Worm (Caenorhabditis elegans) whole organism, L1 larva: ENCODE results near the gene Y44A6D.3.

ENCODE experiments used
- C04F5.9 ChIP-seq: sonication (generic microtip); optimal IDR thresholded peaks from 2 replicates; lab custom pipeline; 2016; ENCODE audit warnings: missing genetic modification characterization, missing compliant biosample characterization
- aha-1 ChIP-seq: fragments of 150-350 bp; optimal IDR thresholded peaks from 2 replicates; lab custom pipeline; 2014; ENCODE audit warnings: missing biosample characterization, missing genetic modification characterization
- alr-1 ChIP-seq: fragments of 200-800 bp; sonication (Bioruptor generic); optimal IDR thresholded peaks from 2 replicates; lab custom pipeline; 2018; ENCODE audit warnings: borderline replicate concordance, mild to moderate bottlenecking, missing genetic modification characterization, missing compliant biosample characterization
- aly-2 ChIP-seq: fragments of 150-350 bp; optimal IDR thresholded peaks from 2 replicates; lab custom pipeline; 2014; ENCODE audit warnings: missing biosample characterization, missing genetic modification characterization
- ama-1 ChIP-seq: fragments of 150-350 bp; optimal IDR thresholded peaks from 2 replicates; lab custom pipeline; 2014
- ceh-8 ChIP-seq: fragments of 200-800 bp; sonication (Bioruptor generic); optimal IDR thresholded peaks from 2 replicates; lab custom pipeline; 2018; ENCODE audit warnings: mild to moderate bottlenecking, missing genetic modification characterization, moderate library complexity, missing compliant biosample characterization
- ceh-90 ChIP-seq: sonication (generic microtip); optimal IDR thresholded peaks from 2 replicates; lab custom pipeline; 2016; ENCODE audit warnings: missing genetic modification characterization, missing compliant biosample characterization
- ces-1 ChIP-seq: fragments of 150-350 bp; optimal IDR thresholded peaks from 2 replicates; lab custom pipeline; 2014; ENCODE audit warnings: missing biosample characterization, missing genetic modification reagents, missing genetic modification characterization
- dpl-1 ChIP-seq, 3 experiments: fragments of 150-350 bp in 2 of 3; sonication (generic microtip) in 1 of 3; optimal IDR thresholded peaks; 2 replicates each; lab custom pipeline; 2014 to 2017; ENCODE audit warnings: missing biosample characterization in 3 of 3, missing genetic modification characterization in 3 of 3, missing genetic modification reagents in 3 of 3
- dsc-1 ChIP-seq: sonication (generic microtip); optimal IDR thresholded peaks from 2 replicates; lab custom pipeline; 2016; ENCODE audit warnings: mild to moderate bottlenecking, missing genetic modification characterization, missing compliant biosample characterization
- efl-1 ChIP-seq, 4 experiments: fragments of 150-350 bp; optimal IDR thresholded peaks in 3 of 4; peaks in 1 of 4; 1 replicate in 1 of 4; 2 replicates in 3 of 4; lab custom pipeline; 2014; ENCODE audit warnings: missing biosample characterization in 2 of 4, missing genetic modification characterization in 2 of 4, missing genetic modification reagents in 2 of 4
- egl-13 ChIP-seq: sonication (generic microtip); optimal IDR thresholded peaks from 2 replicates; lab custom pipeline; 2016; ENCODE audit warnings: missing genotype, missing genetic modification reagents, missing genetic modification characterization, missing compliant biosample characterization
- fkh-10 ChIP-seq: sonication (generic microtip); optimal IDR thresholded peaks from 2 replicates; lab custom pipeline; 2017; ENCODE audit warnings: missing biosample characterization, missing genetic modification reagents, missing genetic modification characterization
- fkh-8 ChIP-seq: sonication (generic microtip); optimal IDR thresholded peaks from 2 replicates; lab custom pipeline; 2016; ENCODE audit warnings: mild to moderate bottlenecking, missing genetic modification characterization, missing compliant biosample characterization
- fos-1 ChIP-seq: fragments of 150-350 bp; optimal IDR thresholded peaks from 2 replicates; lab custom pipeline; 2014; ENCODE audit warnings: missing biosample characterization, missing genetic modification characterization
- irx-1 ChIP-seq: sonication (generic microtip); optimal IDR thresholded peaks from 2 replicates; lab custom pipeline; 2016; ENCODE audit warnings: missing genetic modification characterization, missing compliant biosample characterization
- isw-1 ChIP-seq: fragments of 200-800 bp; sonication (Bioruptor generic); IDR thresholded peaks from 2 replicates; pipeline ENCODE4 v1.3.6; 2022; ENCODE audit warnings: missing genetic modification characterization, missing compliant biosample characterization
- lin-13 ChIP-seq: fragments of 150-350 bp; optimal IDR thresholded peaks from 2 replicates; lab custom pipeline; 2014; ENCODE audit warnings: missing biosample characterization, missing genetic modification reagents, missing genetic modification characterization
- lin-14 ChIP-seq: fragments of 200-800 bp; sonication (Bioruptor generic); optimal IDR thresholded peaks from 2 replicates; lab custom pipeline; 2018; ENCODE audit warnings: mild to moderate bottlenecking, missing genetic modification characterization, moderate library complexity, missing compliant biosample characterization
- lin-39 ChIP-seq: fragments of 150-350 bp; optimal IDR thresholded peaks from 2 replicates; lab custom pipeline; 2014; ENCODE audit warnings: missing biosample characterization, missing genetic modification reagents, missing genetic modification characterization
- lir-3 ChIP-seq: sonication (generic microtip); optimal IDR thresholded peaks from 2 replicates; lab custom pipeline; 2016; ENCODE audit warnings: mild to moderate bottlenecking, missing genetic modification characterization, moderate library complexity, missing compliant biosample characterization; ENCODE audit not compliant: poor library complexity
- mep-1 ChIP-seq: fragments of 150-350 bp; optimal IDR thresholded peaks from 2 replicates; lab custom pipeline; 2014; ENCODE audit warnings: missing biosample characterization, missing genetic modification characterization
- nhr-12 ChIP-seq: sonication (generic microtip); optimal IDR thresholded peaks from 2 replicates; lab custom pipeline; 2017; ENCODE audit warnings: missing biosample characterization, missing genetic modification characterization
- nhr-19 ChIP-seq: fragments of 200-800 bp; sonication (Bioruptor generic); conservative IDR thresholded peaks from 2 replicates; pipeline ENCODE4 v1.3.6; 2022; ENCODE audit warnings: missing genetic modification characterization, missing compliant biosample characterization
- nhr-47 ChIP-seq: sonication (generic microtip); optimal IDR thresholded peaks from 2 replicates; lab custom pipeline; 2016; ENCODE audit warnings: mild to moderate bottlenecking, missing genetic modification characterization, moderate library complexity, missing compliant biosample characterization
- nhr-71 ChIP-seq: sonication (generic microtip); optimal IDR thresholded peaks from 2 replicates; lab custom pipeline; 2016; ENCODE audit warnings: mild to moderate bottlenecking, missing genetic modification characterization, moderate library complexity, missing compliant biosample characterization
- nhr-77 ChIP-seq: fragments of 150-350 bp; optimal IDR thresholded peaks from 2 replicates; lab custom pipeline; 2014; ENCODE audit warnings: missing biosample characterization, missing genetic modification characterization
- nhr-90 ChIP-seq: sonication (generic microtip); optimal IDR thresholded peaks from 2 replicates; lab custom pipeline; 2016; ENCODE audit warnings: mild to moderate bottlenecking, missing genetic modification characterization, missing compliant biosample characterization; ENCODE audit not compliant: poor library complexity
- pag-3 ChIP-seq: sonication (generic microtip); optimal IDR thresholded peaks from 2 replicates; lab custom pipeline; 2017; ENCODE audit warnings: missing genetic modification characterization, mild to moderate bottlenecking, missing compliant biosample characterization, antibody characterized with exemption, borderline replicate concordance; ENCODE audit not compliant: insufficient read depth
- pax-3 ChIP-seq: fragments of 200-800 bp; sonication (Bioruptor generic); optimal IDR thresholded peaks from 2 replicates; lab custom pipeline; 2018; ENCODE audit warnings: mild to moderate bottlenecking, missing genetic modification characterization, moderate library complexity, missing compliant biosample characterization
- rnt-1 ChIP-seq: sonication (generic microtip); optimal IDR thresholded peaks from 2 replicates; lab custom pipeline; 2016; ENCODE audit warnings: mild to moderate bottlenecking, missing genetic modification characterization, moderate library complexity, missing compliant biosample characterization
- snu-23 ChIP-seq: sonication (generic microtip); optimal IDR thresholded peaks from 2 replicates; lab custom pipeline; 2016; ENCODE audit warnings: missing genetic modification characterization, missing compliant biosample characterization
- swsn-7 ChIP-seq: sonication (generic microtip); optimal IDR thresholded peaks from 2 replicates; lab custom pipeline; 2016; ENCODE audit warnings: missing genetic modification characterization, missing compliant biosample characterization
- tbx-2 ChIP-seq: sonication (generic microtip); optimal IDR thresholded peaks from 2 replicates; lab custom pipeline; 2016; ENCODE audit warnings: missing genetic modification characterization, missing compliant biosample characterization
- unc-130 ChIP-seq: fragments of 150-350 bp; optimal IDR thresholded peaks from 2 replicates; lab custom pipeline; 2017; ENCODE audit warnings: missing biosample characterization, missing genetic modification characterization, inconsistent platforms
- unc-86 ChIP-seq: sonication (generic microtip); optimal IDR thresholded peaks from 2 replicates; lab custom pipeline; 2016; ENCODE audit warnings: missing genetic modification characterization, missing compliant biosample characterization
- ztf-4 ChIP-seq: fragments of 150-350 bp; optimal IDR thresholded peaks from 2 replicates; lab custom pipeline; 2014; ENCODE audit warnings: missing biosample characterization, missing genetic modification characterization

Gene Y44A6D.3

DNA sequence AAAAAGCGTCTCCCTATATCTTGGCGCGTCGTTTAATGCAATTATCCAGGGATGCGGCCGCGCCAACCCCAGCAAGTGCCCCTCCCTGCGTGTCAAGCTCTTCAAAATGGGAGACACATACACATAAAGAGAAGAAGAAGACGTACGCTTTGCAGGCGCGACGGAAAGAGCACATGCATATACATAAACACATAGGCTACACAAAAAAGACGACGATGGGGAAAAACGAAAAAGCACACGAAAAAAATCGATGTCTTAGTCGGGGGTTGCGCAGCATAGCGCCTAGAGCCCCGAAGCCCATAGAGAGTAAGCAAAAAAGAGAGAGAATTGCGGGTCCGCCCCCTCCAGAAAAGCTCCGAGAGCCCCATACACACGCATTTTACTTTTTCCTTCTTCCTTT is 3.1 kb downstream of the Y44A6D.3 start, which contains the start of gene tpan-1 (continued):
- TF ChIP-seq nhr-90 (tag; lab: Kevin White, UChicago), result no peak
- peak; percentile 4 for TF ChIP-seq ceh-8
- peak; percentile 58 for TF ChIP-seq swsn-7
- TF ChIP-seq dsc-1 (tag; lab: Kevin White, UChicago), result peak; percentile 19
- peak; percentile 62 for TF ChIP-seq unc-86 (tag; lab: Kevin White, UChicago)
- TF ChIP-seq lin-13 (GFP tag; lab: Kevin White, UChicago), result no peak
- TF ChIP-seq nhr-19 (GFP tag; lab: Robert Waterston, UW), result peak; percentile 36; the same call in 1 of the 2 replicates
- TF ChIP-seq mep-1 (tag; lab: Kevin White, UChicago), result peak; percentile 29
- no peak for TF ChIP-seq nhr-12 (tag; lab: Kevin White, UChicago)
- peak; percentile 25 for TF ChIP-seq pax-3
- peak; percentile 68 for TF ChIP-seq nhr-71 (tag; lab: Kevin White, UChicago)
- TF ChIP-seq nhr-47 (tag; lab: Kevin White, UChicago), result peak; percentile 68
- TF ChIP-seq efl-1 (optimal IDR thresholded peaks at IDR 0.05; lab: Kevin White, UChicago), result peak; percentile 7 to 9
- TF ChIP-seq efl-1 (GFP tag; optimal IDR thresholded peaks at IDR 0.05 in 1 of 2; lab: Kevin White, UChicago), result peak; percentile 1 to 83
- no peak for TF ChIP-seq C04F5.9 (tag; lab: Kevin White, UChicago)
- TF ChIP-seq rnt-1 (tag; lab: Kevin White, UChicago), result no peak
- peak; percentile 92 for TF ChIP-seq lin-14 (GFP tag; lab: Kevin White, UChicago)
- peak; percentile 40 for TF ChIP-seq isw-1 (GFP tag; lab: Robert Waterston, UW)
- peak; percentile 43 for TF ChIP-seq egl-13
- TF ChIP-seq fkh-8, result peak; percentile 83
- TF ChIP-seq snu-23, result peak; percentile 58
- peak; percentile 82 for TF ChIP-seq fkh-10 (GFP tag; lab: Kevin White, UChicago)
- TF ChIP-seq ces-1 (GFP tag; lab: Kevin White, UChicago), result peak; percentile 76
- TF ChIP-seq, all 84 proteins: peak for 30

DNA sequence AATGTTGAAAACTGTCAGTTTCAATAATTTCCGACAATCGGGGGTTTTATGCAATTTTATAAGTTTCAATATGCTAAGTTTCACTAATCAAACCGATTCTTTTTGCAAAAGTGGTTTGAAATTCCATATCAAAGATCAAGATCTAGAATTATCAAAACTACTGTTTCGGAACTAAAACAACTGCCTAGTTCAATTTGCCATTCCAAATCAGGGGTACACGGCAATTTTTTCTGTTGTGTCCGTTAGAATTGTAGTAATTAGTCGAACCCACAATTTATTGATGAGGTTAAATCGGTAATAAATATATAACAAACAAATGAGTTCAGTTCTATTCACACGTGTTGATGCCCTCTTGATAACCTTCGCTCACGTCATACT is 6.4 kb downstream of the Y44A6D.3 start:
- TF ChIP-seq pag-3 (no peak), efl-1 (optimal IDR thresholded peaks at IDR 0.05; lab: Kevin White, UChicago) (no peak), efl-1 (GFP tag; optimal IDR thresholded peaks at IDR 0.05 in 1 of 2; lab: Kevin White, UChicago) (peak in 1 of 2 experiments; percentile 64)
- TF ChIP-seq, all 84 proteins: peak for 1

DNA sequence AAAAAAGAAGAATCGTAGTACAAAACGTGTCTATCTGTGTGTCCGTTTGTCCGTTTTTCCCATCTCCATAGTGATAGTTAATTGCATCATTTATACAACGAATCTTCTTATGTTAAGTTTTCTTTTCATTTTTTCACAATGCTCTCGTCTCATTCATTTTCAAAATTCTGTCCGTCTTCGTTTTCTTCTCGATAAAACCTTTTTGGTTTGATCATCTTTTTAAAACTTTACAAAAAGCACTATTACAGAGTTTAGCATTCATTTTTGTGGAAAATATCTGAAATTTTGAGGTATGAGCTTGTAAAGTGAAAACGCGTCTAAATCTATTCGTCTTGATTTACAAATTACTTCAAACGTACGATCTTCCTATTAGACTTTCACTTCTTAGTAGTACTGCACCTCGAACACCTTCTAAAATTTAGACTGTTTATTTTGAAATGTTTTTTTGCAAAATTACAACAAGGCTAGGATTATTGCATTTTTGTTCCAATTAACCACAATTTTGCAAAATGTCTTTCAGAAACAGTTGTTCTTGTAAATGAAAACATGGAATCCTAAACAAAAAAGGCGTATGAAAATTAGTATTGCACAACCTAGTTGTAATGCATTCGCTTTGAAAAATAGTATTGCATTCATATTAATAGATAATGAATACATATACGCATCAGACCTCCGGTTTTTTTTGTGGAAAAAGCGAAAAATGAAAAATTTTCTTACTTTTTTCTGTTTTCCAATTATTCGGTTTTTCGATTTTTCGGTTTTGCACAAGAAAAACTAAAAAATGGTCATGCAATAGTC is 7.0 kb downstream of the Y44A6D.3 start:
- no peak for TF ChIP-seq aly-2
- peak; percentile 39 for TF ChIP-seq egl-13
- no peak for TF ChIP-seq nhr-90 (tag; lab: Kevin White, UChicago)
- peak; percentile 37 for TF ChIP-seq ztf-4 (tag; lab: Kevin White, UChicago)
- TF ChIP-seq dsc-1 (tag; lab: Kevin White, UChicago), result no peak
- no peak for TF ChIP-seq snu-23
- peak; percentile 66 for TF ChIP-seq ama-1 (lab: Kevin White, UChicago)
- no peak for TF ChIP-seq nhr-19 (GFP tag; lab: Robert Waterston, UW)
- TF ChIP-seq unc-130 (tag; lab: Kevin White, UChicago), result no peak
- TF ChIP-seq lin-39 (tag; lab: Kevin White, UChicago), result peak; percentile 46
- TF ChIP-seq lin-14 (GFP tag; lab: Kevin White, UChicago), result peak; percentile 12
- no peak for TF ChIP-seq nhr-77 (tag; lab: Kevin White, UChicago)
- no peak for TF ChIP-seq alr-1 (tag; lab: Kevin White, UChicago)
- no peak for TF ChIP-seq pax-3
- peak; percentile 9 for TF ChIP-seq nhr-47 (tag; lab: Kevin White, UChicago)

DNA sequence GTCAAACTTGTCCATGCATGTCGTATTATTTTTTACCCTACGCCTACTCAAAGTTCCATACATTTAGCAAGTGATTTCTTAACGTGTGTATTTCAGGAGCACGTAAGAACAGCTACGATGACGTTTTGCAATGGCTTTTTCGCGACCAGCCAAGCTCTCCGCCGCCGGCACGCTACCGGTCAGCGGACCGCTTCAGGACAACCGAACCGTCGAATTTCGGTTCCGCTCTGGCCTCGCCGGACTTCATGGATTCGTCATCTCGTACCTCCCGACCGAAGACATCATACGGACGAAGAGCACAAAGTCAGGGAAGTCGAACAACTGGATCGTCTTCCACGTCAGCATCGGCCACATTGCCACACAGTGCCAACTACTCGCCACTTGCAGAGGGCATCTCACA is 8.6 kb downstream of the Y44A6D.3 start:
- TF ChIP-seq nhr-71 (tag; lab: Kevin White, UChicago) (no peak), efl-1 (optimal IDR thresholded peaks at IDR 0.05; lab: Kevin White, UChicago) (no peak), efl-1 (GFP tag; optimal IDR thresholded peaks at IDR 0.05 in 1 of 2; lab: Kevin White, UChicago) (peak in 1 of 2 experiments; percentile 30), tbx-2 (tag; lab: Kevin White, UChicago) (no peak), irx-1 (tag; lab: Kevin White, UChicago) (no peak), fos-1 (no peak), lir-3 (tag; lab: Kevin White, UChicago) (no peak), aha-1 (tag; lab: Kevin White, UChicago) (no peak), dpl-1 (GFP tag; optimal IDR thresholded peaks at IDR 0.05; lab: Kevin White, UChicago) (no peak), ceh-90 (tag; lab: Kevin White, UChicago) (no peak)
